Fruit fly (Drosophila melanogaster) whole organism, embryonic: ENCODE data around the gene CG3009.
A peak's percentile ranks its signal among the peaks of the same experiment; 100 is the strongest.

Source experiments
- Aef1 ChIP-seq: fragments of 200-800 bp; sonication (Bioruptor generic); IDR thresholded peaks from 3 replicates; pipeline ENCODE4 v1.3.6; 2022; ENCODE audit warnings: missing biosample characterization, missing genetic modification characterization
- Atf6 ChIP-seq: fragments of 200-800 bp; sonication (Bioruptor generic); IDR thresholded peaks from 2 replicates; pipeline ENCODE4 v1.3.6; 2022; ENCODE audit warnings: missing biosample characterization, missing genetic modification characterization
- B-H2 ChIP-seq: fragments of 200-800 bp; sonication (Bioruptor generic); optimal IDR thresholded peaks from 2 replicates; lab custom pipeline; 2018; ENCODE audit warnings: missing biosample characterization, mild to moderate bottlenecking, missing genetic modification characterization
- BEAF-32 ChIP-seq: fragments of 200-800 bp; sonication (Bioruptor generic); optimal IDR thresholded peaks from 3 replicates; lab custom pipeline; 2017; ENCODE audit warnings: missing biosample characterization, missing genetic modification characterization, mild to moderate bottlenecking, moderate library complexity, missing genetic modification reagents
- Blimp-1 ChIP-seq: fragments of 200-800 bp; sonication (Bioruptor generic); optimal IDR thresholded peaks from 3 replicates; lab custom pipeline; 2018; ENCODE audit warnings: missing biosample characterization, missing genetic modification characterization, mild to moderate bottlenecking, moderate library complexity, missing genetic modification reagents
- C15 ChIP-seq: fragments of 200-800 bp; sonication (Bioruptor generic); IDR thresholded peaks from 3 replicates; pipeline ENCODE4 v1.3.6; 2022; ENCODE audit warnings: missing biosample characterization, missing genetic modification characterization
- CG10209 ChIP-seq: fragments of 200-800 bp; sonication (Bioruptor generic); optimal IDR thresholded peaks from 3 replicates; lab custom pipeline; 2017; ENCODE audit warnings: missing biosample characterization, mild to moderate bottlenecking, missing genetic modification characterization, missing genetic modification reagents
- CG10543 ChIP-seq: fragments of 200-800 bp; sonication (Bioruptor generic); optimal IDR thresholded peaks from 3 replicates; lab custom pipeline; 2017; ENCODE audit warnings: missing biosample characterization, mild to moderate bottlenecking, missing genetic modification characterization, moderate library complexity
- CG11093 ChIP-seq: fragments of 200-800 bp; sonication (Bioruptor generic); IDR thresholded peaks from 3 replicates; pipeline ENCODE4 v1.3.6; 2022; ENCODE audit warnings: missing biosample characterization, missing genetic modification characterization
- CG12104 ChIP-seq: fragments of 200-800 bp; sonication (Bioruptor generic); optimal IDR thresholded peaks from 3 replicates; lab custom pipeline; 2016; ENCODE audit warnings: missing biosample characterization, missing genetic modification characterization
- CG14441 ChIP-seq: fragments of 200-800 bp; sonication (Bioruptor generic); IDR thresholded peaks from 2 replicates; pipeline ENCODE4 v1.3.6; 2022; ENCODE audit warnings: missing biosample characterization, missing genetic modification characterization
- CG15011 ChIP-seq: fragments of 200-800 bp; sonication (Bioruptor generic); optimal IDR thresholded peaks from 3 replicates; lab custom pipeline; 2018; ENCODE audit warnings: missing biosample characterization, mild to moderate bottlenecking, missing genetic modification characterization
- CG1792 ChIP-seq: fragments of 200-800 bp; sonication (Bioruptor generic); optimal IDR thresholded peaks from 2 replicates; lab custom pipeline; 2016; ENCODE audit warnings: missing biosample characterization, missing genetic modification characterization
- CG18599 ChIP-seq: fragments of 200-800 bp; sonication (Bioruptor generic); optimal IDR thresholded peaks from 3 replicates; lab custom pipeline; 2017; ENCODE audit warnings: missing biosample characterization, missing genetic modification characterization, mild to moderate bottlenecking, moderate library complexity, missing genetic modification reagents
- CG4360 ChIP-seq: fragments of 200-800 bp; sonication (Bioruptor generic); IDR thresholded peaks from 2 replicates; pipeline ENCODE4 v1.3.6; 2022; ENCODE audit warnings: missing biosample characterization, missing genetic modification characterization
- CG6689 ChIP-seq: fragments of 200-800 bp; sonication (Bioruptor generic); IDR thresholded peaks from 2 replicates; pipeline ENCODE4 v1.3.6; 2022; ENCODE audit warnings: missing biosample characterization, missing genetic modification characterization
- CG6813 ChIP-seq: fragments of 200-800 bp; sonication (Bioruptor generic); optimal IDR thresholded peaks from 2 replicates; lab custom pipeline; 2017; ENCODE audit warnings: missing biosample characterization, missing genetic modification characterization, mild to moderate bottlenecking, moderate library complexity, missing genetic modification reagents
- CG7963 ChIP-seq: fragments of 200-800 bp; sonication (Bioruptor generic); IDR thresholded peaks from 3 replicates; pipeline ENCODE4 v1.3.6; 2022; ENCODE audit warnings: missing biosample characterization, missing genetic modification characterization; ENCODE audit not compliant: partially characterized antibody
- CG8089 ChIP-seq: fragments of 200-800 bp; sonication (Bioruptor generic); optimal IDR thresholded peaks from 3 replicates; lab custom pipeline; 2016; ENCODE audit warnings: missing biosample characterization, missing genetic modification characterization
- CTCF ChIP-seq: fragments of 200-800 bp; sonication (Bioruptor generic); optimal IDR thresholded peaks from 2 replicates; lab custom pipeline; 2017; ENCODE audit warnings: missing biosample characterization, mild to moderate bottlenecking, missing genetic modification characterization, moderate library complexity
- D19A ChIP-seq: fragments of 200-800 bp; optimal IDR thresholded peaks from 3 replicates; lab custom pipeline; 2019; ENCODE audit warnings: missing biosample characterization, mild to moderate bottlenecking, missing genetic modification characterization, moderate library complexity
- H15 ChIP-seq: fragments of 200-800 bp; sonication (Bioruptor generic); IDR thresholded peaks from 3 replicates; pipeline ENCODE4 v1.3.6; 2022; ENCODE audit warnings: missing biosample characterization, missing genetic modification characterization
- HLH54F ChIP-seq: fragments of 200-800 bp; sonication (Bioruptor generic); optimal IDR thresholded peaks from 3 replicates; lab custom pipeline; 2016; ENCODE audit warnings: missing biosample characterization, missing genetic modification characterization
- Hand ChIP-seq: fragments of 200-800 bp; sonication (Bioruptor generic); optimal IDR thresholded peaks from 2 replicates; lab custom pipeline; 2017; ENCODE audit warnings: mild to moderate bottlenecking, missing biosample characterization, missing genetic modification reagents, missing genetic modification characterization
- Hr51 ChIP-seq, 2 experiments: fragments of 200-800 bp; sonication (Bioruptor generic); optimal IDR thresholded peaks; 2 replicates in 1 of 2; 3 replicates in 1 of 2; lab custom pipeline; 2016 to 2018; ENCODE audit warnings: missing biosample characterization in 2 of 2, missing genetic modification characterization in 2 of 2, mild to moderate bottlenecking in 1 of 2, moderate library complexity in 1 of 2
- Myb ChIP-seq: fragments of 200-800 bp; sonication (Bioruptor generic); optimal IDR thresholded peaks from 2 replicates; lab custom pipeline; 2016; ENCODE audit warnings: missing biosample characterization, missing genetic modification characterization
- Nf-YB ChIP-seq: fragments of 200-800 bp; sonication (Bioruptor generic); optimal IDR thresholded peaks from 3 replicates; lab custom pipeline; 2019; ENCODE audit warnings: missing biosample characterization, mild to moderate bottlenecking, missing genetic modification characterization, moderate library complexity
- Nf-YC ChIP-seq: fragments of 200-800 bp; optimal IDR thresholded peaks from 3 replicates; lab custom pipeline; 2019; ENCODE audit warnings: missing biosample characterization, mild to moderate bottlenecking, missing genetic modification characterization, moderate library complexity
- Sox100B ChIP-seq: fragments of 200-800 bp; sonication (Bioruptor generic); optimal IDR thresholded peaks from 3 replicates; lab custom pipeline; 2018; ENCODE audit warnings: missing biosample characterization, mild to moderate bottlenecking, missing genetic modification characterization
- Usf ChIP-seq: fragments of 200-800 bp; sonication (Bioruptor generic); optimal IDR thresholded peaks from 2 replicates; lab custom pipeline; 2017; ENCODE audit warnings: missing genotype, missing biosample characterization, missing genetic modification characterization
- chinmo ChIP-seq: fragments of 200-800 bp; sonication (Bioruptor generic); IDR thresholded peaks from 4 replicates; pipeline ENCODE4 v1.3.6; 2022; ENCODE audit warnings: missing biosample characterization, missing genetic modification characterization; ENCODE audit not compliant: partially characterized antibody
- dan ChIP-seq: fragments of 200-800 bp; sonication (Bioruptor generic); IDR thresholded peaks from 2 replicates; pipeline ENCODE4 v1.3.6; 2022; ENCODE audit warnings: missing biosample characterization, missing genetic modification characterization
- ftz-f1 ChIP-seq: fragments of 200-800 bp; sonication (Bioruptor generic); optimal IDR thresholded peaks from 2 replicates; lab custom pipeline; 2016; ENCODE audit warnings: missing biosample characterization, missing genetic modification characterization
- gfzf ChIP-seq: fragments of 200-800 bp; sonication (Bioruptor generic); optimal IDR thresholded peaks from 2 replicates; lab custom pipeline; 2016; ENCODE audit warnings: missing biosample characterization, mild to moderate bottlenecking, missing genetic modification characterization, moderate library complexity
- gsb ChIP-seq: fragments of 200-800 bp; sonication (Bioruptor generic); IDR thresholded peaks from 2 replicates; pipeline ENCODE4 v1.3.6; 2022; ENCODE audit warnings: missing biosample characterization, missing genetic modification characterization
- inv ChIP-seq: fragments of 200-800 bp; sonication (Bioruptor generic); IDR thresholded peaks from 2 replicates; pipeline ENCODE4 v1.3.6; 2022; ENCODE audit warnings: missing biosample characterization, missing genetic modification characterization; ENCODE audit not compliant: partially characterized antibody
- knrl ChIP-seq: fragments of 200-800 bp; sonication (Bioruptor generic); IDR thresholded peaks from 3 replicates; pipeline ENCODE4 v1.3.6; 2022; ENCODE audit warnings: missing biosample characterization, missing genetic modification characterization; ENCODE audit not compliant: partially characterized antibody
- lbe ChIP-seq: fragments of 200-800 bp; sonication (Bioruptor generic); optimal IDR thresholded peaks from 2 replicates; lab custom pipeline; 2016; ENCODE audit warnings: missing biosample characterization, mild to moderate bottlenecking, missing genetic modification characterization
- lmd ChIP-seq: fragments of 200-800 bp; sonication (Bioruptor generic); IDR thresholded peaks from 2 replicates; pipeline ENCODE4 v1.3.6; 2022; ENCODE audit warnings: missing biosample characterization, missing genetic modification characterization
- pita ChIP-seq: fragments of 200-800 bp; sonication (Bioruptor generic); optimal IDR thresholded peaks from 2 replicates; lab custom pipeline; 2017; ENCODE audit warnings: missing biosample characterization, mild to moderate bottlenecking, missing genetic modification characterization
- run ChIP-seq: fragments of 200-800 bp; sonication (Bioruptor generic); optimal IDR thresholded peaks from 3 replicates; lab custom pipeline; 2018; ENCODE audit warnings: missing biosample characterization, mild to moderate bottlenecking, missing genetic modification characterization
- sc ChIP-seq, 3 experiments: fragments of >200 bp in 2 of 3; fragments of 200-800 bp in 1 of 3; sonication (Bioruptor generic) in 1 of 3; optimal IDR thresholded peaks; 2 replicates in 2 of 3; 3 replicates in 1 of 3; lab custom pipeline; 2017; ENCODE audit warnings: mild to moderate bottlenecking in 1 of 3, missing biosample characterization in 1 of 3, missing genetic modification characterization in 1 of 3, missing genetic modification reagents in 1 of 3
- slp2 ChIP-seq: fragments of 200-800 bp; sonication (Bioruptor generic); optimal IDR thresholded peaks from 2 replicates; lab custom pipeline; 2016; ENCODE audit warnings: missing biosample characterization, missing genetic modification characterization
- sna ChIP-seq: fragments of 200-800 bp; sonication (Bioruptor generic); IDR thresholded peaks from 2 replicates; pipeline ENCODE4 v1.3.6; 2022; ENCODE audit warnings: missing biosample characterization, missing genetic modification characterization; ENCODE audit not compliant: partially characterized antibody
- tna ChIP-seq: fragments of 200-800 bp; sonication (Bioruptor generic); IDR thresholded peaks from 2 replicates; pipeline ENCODE4 v1.3.6; 2022; ENCODE audit warnings: missing biosample characterization, missing genetic modification characterization; ENCODE audit not compliant: partially characterized antibody
- toy ChIP-seq: fragments of 200-800 bp; sonication (Bioruptor generic); IDR thresholded peaks from 2 replicates; pipeline ENCODE4 v1.3.6; 2022; ENCODE audit warnings: missing biosample characterization, missing genetic modification characterization
- vnd ChIP-seq: fragments of 200-800 bp; sonication (Bioruptor generic); IDR thresholded peaks from 3 replicates; pipeline ENCODE4 v1.3.6; 2022; ENCODE audit warnings: missing biosample characterization, missing genetic modification characterization; ENCODE audit not compliant: partially characterized antibody
- wek ChIP-seq: fragments of 200-800 bp; sonication (Bioruptor generic); optimal IDR thresholded peaks from 3 replicates; lab custom pipeline; 2018; ENCODE audit warnings: missing biosample characterization, mild to moderate bottlenecking, missing genetic modification characterization, moderate library complexity
- zf30C ChIP-seq: fragments of 200-800 bp; sonication (Bioruptor generic); optimal IDR thresholded peaks from 3 replicates; lab custom pipeline; 2018; ENCODE audit warnings: missing biosample characterization, mild to moderate bottlenecking, missing genetic modification characterization

Gene CG3009

dm6 chrX:4684444-4684924 is 18.0 kb upstream of the CG3009 start (continued):
- TF ChIP-seq CG7963 (peak; percentile 74; the same call in 2 of the 3 replicates), Aef1 (GFP tag; lab: Robert Waterston, UW) (peak; percentile 88), CG12104 (GFP tag; lab: Kevin White, UChicago) (peak; percentile 70), D19A (peak; percentile 45), CG8089 (GFP tag; lab: Kevin White, UChicago) (peak; percentile 65), CG1792 (peak; percentile 69), HLH54F (GFP tag; lab: Kevin White, UChicago) (peak; percentile 93), run (tag; lab: Kevin White, UChicago) (no peak), Myb (GFP tag; lab: Kevin White, UChicago) (peak; percentile 90), Hr51 (GFP tag; optimal IDR thresholded peaks at IDR 0.05; lab: Kevin White, UChicago) (peak; percentile 81 to 83), CG10209 (peak; percentile 83), CG6813 (GFP tag; lab: Kevin White, UChicago) (peak; percentile 56), Hand (peak; percentile 50), B-H2 (GFP tag; lab: Kevin White, UChicago) (peak; percentile 79), lbe (GFP tag; lab: Kevin White, UChicago) (peak; percentile 37), gfzf (GFP tag; lab: Kevin White, UChicago) (peak; percentile 59), pita (GFP tag; lab: Kevin White, UChicago) (no peak), CG10543 (GFP tag; lab: Kevin White, UChicago) (peak; percentile 91), Blimp-1 (GFP tag; lab: Kevin White, UChicago) (peak; percentile 50), dan (peak; percentile 53; the same call in 1 of the 2 replicates), Nf-YC (tag; lab: Kevin White, UChicago) (peak; percentile 87), BEAF-32 (GFP tag; lab: Kevin White, UChicago) (peak; percentile 90), gsb (GFP tag; lab: Robert Waterston, UW) (peak; percentile 85), CG18599 (GFP tag; lab: Kevin White, UChicago) (peak; percentile 89), zf30C (GFP tag; lab: Kevin White, UChicago) (peak; percentile 52), CG15011 (peak; percentile 57), CG4360 (GFP tag; lab: Robert Waterston, UW) (peak; percentile 51), C15 (peak; percentile 48; the same call in 1 of the 3 replicates), Sox100B (GFP tag; lab: Kevin White, UChicago) (peak; percentile 40), sna (GFP tag; lab: Robert Waterston, UW) (peak; percentile 68), lmd (GFP tag; lab: Robert Waterston, UW) (peak; percentile 92), chinmo (peak; percentile 98), inv (peak; percentile 80), toy (GFP tag; lab: Robert Waterston, UW) (peak; percentile 54), vnd (GFP tag; lab: Robert Waterston, UW) (peak; percentile 73), slp2 (GFP tag; lab: Kevin White, UChicago) (peak; percentile 75), H15 (peak; percentile 74), Usf (GFP tag; lab: Kevin White, UChicago) (peak; percentile 56), CG14441 (GFP tag; lab: Robert Waterston, UW) (peak; percentile 92), CG6689 (GFP tag; lab: Robert Waterston, UW) (peak; percentile 86), Nf-YB (GFP tag; lab: Kevin White, UChicago) (peak; percentile 79), wek (GFP tag; lab: Kevin White, UChicago) (peak; percentile 47), sc (optimal IDR thresholded peaks at IDR 0.05; lab: Kevin White, UChicago) (no peak), sc (GFP tag; optimal IDR thresholded peaks at IDR 0.05; lab: Kevin White, UChicago) (peak; percentile 2), tna (GFP tag; lab: Robert Waterston, UW) (peak; percentile 82), CTCF (GFP tag; lab: Kevin White, UChicago) (peak; percentile 9), knrl (peak; percentile 85), ftz-f1 (peak; percentile 87), Atf6 (GFP tag; lab: Robert Waterston, UW) (peak; percentile 92), CG11093 (peak; percentile 75; the same call in 2 of the 3 replicates)
